Fruit fly (Drosophila melanogaster): Measurements from ENCODE around the gene cnc.

The cnc gene

dm6 chr3R:23191108-23191771 lies 35.3 kb downstream of the cnc start (continued):
- TF ChIP-seq acj6 (GFP tag; optimal IDR thresholded peaks at IDR 0.05) (peak; percentile 21), vri (GFP tag; optimal IDR thresholded peaks at IDR 0.05) (no peak), CG3919 (GFP tag; optimal IDR thresholded peaks at IDR 0.05) (peak; percentile 62), dsx (GFP tag; optimal IDR thresholded peaks at IDR 0.05; ENCODE audit: poor library complexity, severe bottlenecking) (peak; percentile 15), CG1621 (tag; optimal IDR thresholded peaks at IDR 0.05) (no peak), Hr38 (GFP tag; optimal IDR thresholded peaks at IDR 0.05) (no peak), CG10669 (GFP tag; optimal IDR thresholded peaks at IDR 0.05) (peak; percentile 37), CG8319 (GFP tag; optimal IDR thresholded peaks at IDR 0.05) (no peak), lz (GFP tag; optimal IDR thresholded peaks at IDR 0.05) (peak; percentile 70), CG11902 (GFP tag; optimal IDR thresholded peaks at IDR 0.05) (no peak), CG7368 (GFP tag; optimal IDR thresholded peaks at IDR 0.05) (peak; percentile 10)

dm6 chr3R:23189958-23190900 lies 36.3 kb downstream of the cnc start:
- peak; percentile 54 for TF ChIP-seq CG6276 (GFP tag; optimal IDR thresholded peaks at IDR 0.05)
- peak; percentile 73 for TF ChIP-seq CG32006 (GFP tag; optimal IDR thresholded peaks at IDR 0.05)
- TF ChIP-seq vri (GFP tag; optimal IDR thresholded peaks at IDR 0.05): peak; percentile 83
- peak; percentile 88 for TF ChIP-seq CG6792 (GFP tag; optimal IDR thresholded peaks at IDR 0.05)
- TF ChIP-seq CG10669 (GFP tag; optimal IDR thresholded peaks at IDR 0.05): peak; percentile 81
- TF ChIP-seq CG3032 (tag; optimal IDR thresholded peaks at IDR 0.05): peak; percentile 76
- TF ChIP-seq CG3919 (GFP tag; optimal IDR thresholded peaks at IDR 0.05): peak; percentile 88
- peak; percentile 87 for TF ChIP-seq cyc (GFP tag; optimal IDR thresholded peaks at IDR 0.05)
- peak; percentile 67 for TF ChIP-seq fd59A (GFP tag; optimal IDR thresholded peaks at IDR 0.05)
- TF ChIP-seq CG11902 (GFP tag; optimal IDR thresholded peaks at IDR 0.05): peak; percentile 82
- peak; percentile 83 for TF ChIP-seq Ets21C (GFP tag; optimal IDR thresholded peaks at IDR 0.05)
- TF ChIP-seq CG9139 (GFP tag; optimal IDR thresholded peaks at IDR 0.05): peak; percentile 13
- TF ChIP-seq net (GFP tag; optimal IDR thresholded peaks at IDR 0.05): peak; percentile 78
- TF ChIP-seq fd85E (GFP tag; optimal IDR thresholded peaks at IDR 0.05): peak; percentile 71
- TF ChIP-seq svp (GFP tag): peak; percentile 97
- peak; percentile 79 for TF ChIP-seq CG1621 (tag; optimal IDR thresholded peaks at IDR 0.05)
- peak; percentile 100 for TF ChIP-seq dsx (GFP tag; optimal IDR thresholded peaks at IDR 0.05; ENCODE audit: poor library complexity, severe bottlenecking)
- TF ChIP-seq CG6808 (GFP tag; optimal IDR thresholded peaks at IDR 0.05): peak; percentile 73
- peak; percentile 88 for TF ChIP-seq OdsH (GFP tag; optimal IDR thresholded peaks at IDR 0.05)
- TF ChIP-seq CG31627 (GFP tag; optimal IDR thresholded peaks at IDR 0.05): peak; percentile 91
- peak; percentile 90 for TF ChIP-seq CG34406 (GFP tag; optimal IDR thresholded peaks at IDR 0.05)
- TF ChIP-seq Sox102F (GFP tag; optimal IDR thresholded peaks at IDR 0.05): peak; percentile 93
- peak; percentile 71 for TF ChIP-seq spab (GFP tag; optimal IDR thresholded peaks at IDR 0.05)
- peak; percentile 63 for TF ChIP-seq Gug (GFP tag; IDR thresholded peaks at IDR 0.05)
- TF ChIP-seq CG16779 (tag; optimal IDR thresholded peaks at IDR 0.05): peak; percentile 30
- peak; percentile 83 for TF ChIP-seq Hr4 (GFP tag; optimal IDR thresholded peaks at IDR 0.05)
- TF ChIP-seq Blimp-1 (GFP tag; optimal IDR thresholded peaks at IDR 0.05): peak; percentile 71
- peak; percentile 89 for TF ChIP-seq acj6 (GFP tag; optimal IDR thresholded peaks at IDR 0.05)
- TF ChIP-seq Eip78C (GFP tag): peak; percentile 97
- TF ChIP-seq Met (GFP tag; optimal IDR thresholded peaks at IDR 0.05): peak; percentile 93
- peak; percentile 27 to 75 for TF ChIP-seq salr (GFP tag; optimal IDR thresholded peaks at IDR 0.05)
- TF ChIP-seq dac (GFP tag; optimal IDR thresholded peaks at IDR 0.05): no peak
- peak; percentile 78 for TF ChIP-seq CG15336 (GFP tag; IDR thresholded peaks at IDR 0.05)
- peak; percentile 89 for TF ChIP-seq CG6163 (GFP tag; IDR thresholded peaks at IDR 0.05)
- TF ChIP-seq CG8632 (GFP tag; optimal IDR thresholded peaks at IDR 0.05): peak; percentile 89
- peak; percentile 62 for TF ChIP-seq CG8119 (GFP tag; IDR thresholded peaks at IDR 0.05)
- peak; percentile 91 for TF ChIP-seq Sox14 (GFP tag; optimal IDR thresholded peaks at IDR 0.05)
- TF ChIP-seq topi (GFP tag; optimal IDR thresholded peaks at IDR 0.05): peak; percentile 91
- peak; percentile 93 for TF ChIP-seq Hr39 (GFP tag; optimal IDR thresholded peaks at IDR 0.05)
- no peak for TF ChIP-seq Smox (GFP tag; optimal IDR thresholded peaks at IDR 0.05)
- peak; percentile 87 for TF ChIP-seq Ets96B (tag; optimal IDR thresholded peaks at IDR 0.05)
